Worm (Caenorhabditis elegans) whole organism, early embryonic: ENCODE measurements around the gene F26F4.12.

Experiments
- aly-1 ChIP-seq: sonication (generic microtip); optimal IDR thresholded peaks from 2 replicates; lab custom pipeline; 2016; ENCODE audit warnings: missing genetic modification characterization, missing compliant biosample characterization
- ama-1 ChIP-seq: fragments of 150-350 bp; optimal IDR thresholded peaks from 2 replicates; lab custom pipeline; 2014
- pes-1 ChIP-seq: fragments of 200-800 bp; sonication (Bioruptor generic); IDR thresholded peaks from 2 replicates; pipeline ENCODE4 v1.3.6; 2022; ENCODE audit warnings: missing genetic modification reagents, missing genetic modification characterization, missing compliant biosample characterization
- tbx-11 ChIP-seq: fragments of 200-800 bp; sonication (Bioruptor generic); IDR thresholded peaks from 2 replicates; pipeline ENCODE4 v1.3.6; 2022; ENCODE audit warnings: missing genetic modification characterization, missing compliant biosample characterization
- tbx-37 ChIP-seq: fragments of 200-800 bp; sonication (Bioruptor generic); conservative IDR thresholded peaks from 2 replicates; pipeline ENCODE4 v1.3.6; 2022; ENCODE audit warnings: missing genetic modification reagents, missing genetic modification characterization, missing compliant biosample characterization

ce11 chrIII:4924134-4924533 lies 14.3 kb upstream of the F26F4.12 start:
- TF ChIP-seq aly-1 (tag; lab: Kevin White, UChicago) = no peak
- TF ChIP-seq ama-1 (lab: Kevin White, UChicago) = no peak
- TF ChIP-seq tbx-11 (GFP tag; lab: Robert Waterston, UW) = no peak
- TF ChIP-seq tbx-37 (GFP tag; lab: Robert Waterston, UW) = no peak
- TF ChIP-seq pes-1 = no peak
